Fruit fly (Drosophila melanogaster): Measurements from ENCODE around the gene CG9302.
A peak's percentile ranks its signal among the peaks of the same experiment; 100 is the strongest.

CG9302 gene

dm6 chr2L:13378488-13378964 lies at the start of gene CG9302, which contains the start of gene beta'COP:
Gene CG9302 (minus strand): TSS chr2L:13378538.
Gene beta'COP (plus strand): TSS chr2L:13378902.
- TF ChIP-seq psq (optimal IDR thresholded peaks at IDR 0.05) (no peak), EcR (GFP tag; optimal IDR thresholded peaks at IDR 0.05) (no peak), usp (GFP tag; optimal IDR thresholded peaks at IDR 0.05) (no peak), CG8478 (optimal IDR thresholded peaks at IDR 0.05) (no peak), pan (optimal IDR thresholded peaks at IDR 0.05) (peak; percentile 83)

dm6 chr2L:13414525-13415481 lies 36.5 kb upstream of the CG9302 start, which contains the start of the genes CG16956, CG42784 and CG43850:
Gene CG16956 (minus strand): TSS chr2L:13414575.
Gene CG42784 (plus strand): TSS chr2L:13415431.
Gene CG43850 (plus strand): TSS chr2L:13415431.
- TF ChIP-seq Dll (optimal IDR thresholded peaks at IDR 0.05) (no peak), CG8478 (optimal IDR thresholded peaks at IDR 0.05) (no peak)

dm6 chr2L:13412219-13412618 lies 33.9 kb upstream of the CG9302 start, which contains the start of gene Flad2:
Gene Flad2 (plus strand): TSS chr2L:13412519.
- TF ChIP-seq CG8478 (optimal IDR thresholded peaks at IDR 0.05): no peak

dm6 chr2L:13411566-13411965 lies 33.2 kb upstream of the CG9302 start, which contains the start of gene Vm34Ca:
Gene Vm34Ca (minus strand): TSS chr2L:13411631.
- TF ChIP-seq CG8478 (optimal IDR thresholded peaks at IDR 0.05) (no peak), EcR (GFP tag; optimal IDR thresholded peaks at IDR 0.05) (no peak), Dll (optimal IDR thresholded peaks at IDR 0.05) (no peak), usp (GFP tag; optimal IDR thresholded peaks at IDR 0.05) (no peak), pan (optimal IDR thresholded peaks at IDR 0.05) (no peak), psq (optimal IDR thresholded peaks at IDR 0.05) (no peak)

- no peak for TF ChIP-seq psq (optimal IDR thresholded peaks at IDR 0.05)
- no peak for TF ChIP-seq usp (GFP tag; optimal IDR thresholded peaks at IDR 0.05)
- TF ChIP-seq Dll (optimal IDR thresholded peaks at IDR 0.05): no peak
- TF ChIP-seq pan (optimal IDR thresholded peaks at IDR 0.05): no peak
- TF ChIP-seq EcR (GFP tag; optimal IDR thresholded peaks at IDR 0.05): no peak
- TF ChIP-seq CG8478 (optimal IDR thresholded peaks at IDR 0.05): no peak
Observed at dm6 chr2L:13399565-13399964, 21.2 kb upstream of the CG9302 start.

dm6 chr2L:13398614-13399161 lies 20.4 kb upstream of the CG9302 start, which contains the start of the genes CG10859 and CG7110:
Gene CG10859 (minus strand): TSS chr2L:13398664.
Gene CG7110 (plus strand): TSS chr2L:13398991.
- no peak for TF ChIP-seq CG8478 (optimal IDR thresholded peaks at IDR 0.05)
- no peak for TF ChIP-seq Dll (optimal IDR thresholded peaks at IDR 0.05)
- TF ChIP-seq pan (optimal IDR thresholded peaks at IDR 0.05): no peak
- TF ChIP-seq usp (GFP tag; optimal IDR thresholded peaks at IDR 0.05): no peak
- no peak for TF ChIP-seq EcR (GFP tag; optimal IDR thresholded peaks at IDR 0.05)
- no peak for TF ChIP-seq psq (optimal IDR thresholded peaks at IDR 0.05)

- TF ChIP-seq CG8478 (optimal IDR thresholded peaks at IDR 0.05) (no peak), EcR (GFP tag; optimal IDR thresholded peaks at IDR 0.05) (no peak), Dll (optimal IDR thresholded peaks at IDR 0.05) (no peak), psq (optimal IDR thresholded peaks at IDR 0.05) (no peak), pan (optimal IDR thresholded peaks at IDR 0.05) (no peak), usp (GFP tag; optimal IDR thresholded peaks at IDR 0.05) (no peak)
Observed at dm6 chr2L:13397393-13397792, 19.1 kb upstream of the CG9302 start.

- TF ChIP-seq EcR (GFP tag; optimal IDR thresholded peaks at IDR 0.05) (no peak), psq (optimal IDR thresholded peaks at IDR 0.05) (no peak), usp (GFP tag; optimal IDR thresholded peaks at IDR 0.05) (no peak), pan (optimal IDR thresholded peaks at IDR 0.05) (no peak), CG8478 (optimal IDR thresholded peaks at IDR 0.05) (no peak), Dll (optimal IDR thresholded peaks at IDR 0.05) (no peak)
Observed at dm6 chr2L:13396084-13396483, 17.7 kb upstream of the CG9302 start, which contains the start of gene CG16957. Gene CG16957 (minus strand): TSS chr2L:13396184.

dm6 chr2L:13394903-13395302 lies 16.6 kb upstream of the CG9302 start, which contains the start of gene RpL24:
Gene RpL24 (minus strand): TSS chr2L:13395131.
- TF ChIP-seq Dll (optimal IDR thresholded peaks at IDR 0.05) (no peak), EcR (GFP tag; optimal IDR thresholded peaks at IDR 0.05) (no peak), usp (GFP tag; optimal IDR thresholded peaks at IDR 0.05) (no peak), pan (optimal IDR thresholded peaks at IDR 0.05) (no peak), CG8478 (optimal IDR thresholded peaks at IDR 0.05) (no peak), psq (optimal IDR thresholded peaks at IDR 0.05) (no peak)

dm6 chr2L:13387255-13387654 lies 8.9 kb upstream of the CG9302 start, which contains the start of the genes Ing5 and CG7099:
Gene Ing5 (minus strand): TSS chr2L:13387312.
Gene CG7099 (plus strand): TSS chr2L:13387571.
- TF ChIP-seq psq (optimal IDR thresholded peaks at IDR 0.05) (no peak), EcR (GFP tag; optimal IDR thresholded peaks at IDR 0.05) (no peak), pan (optimal IDR thresholded peaks at IDR 0.05) (no peak), CG8478 (optimal IDR thresholded peaks at IDR 0.05) (no peak), Dll (optimal IDR thresholded peaks at IDR 0.05) (no peak), usp (GFP tag; optimal IDR thresholded peaks at IDR 0.05) (no peak)

- TF ChIP-seq Dll (optimal IDR thresholded peaks at IDR 0.05): no peak
- TF ChIP-seq pan (optimal IDR thresholded peaks at IDR 0.05): no peak
- no peak for TF ChIP-seq CG8478 (optimal IDR thresholded peaks at IDR 0.05)
- TF ChIP-seq EcR (GFP tag; optimal IDR thresholded peaks at IDR 0.05): no peak
- TF ChIP-seq usp (GFP tag; optimal IDR thresholded peaks at IDR 0.05): no peak
- TF ChIP-seq psq (optimal IDR thresholded peaks at IDR 0.05): no peak
Observed at dm6 chr2L:13382351-13383029, 4.2 kb upstream of the CG9302 start, which contains the start of gene loqs. Gene loqs (plus strand): TSS chr2L:13382652.
